Worm (Caenorhabditis elegans) whole organism, L1 larva: ENCODE measurements around the gene pst-2.

ENCODE experiments used
- C04F5.9 ChIP-seq: sonication (generic microtip); optimal IDR thresholded peaks from 2 replicates; lab custom pipeline; 2016; ENCODE audit warnings: missing genetic modification characterization, missing compliant biosample characterization
- C34B4.2 ChIP-seq: sonication (generic microtip); optimal IDR thresholded peaks from 2 replicates; lab custom pipeline; 2017; ENCODE audit warnings: mild to moderate bottlenecking, missing genetic modification characterization, missing compliant biosample characterization
- F16B12.6 ChIP-seq: fragments of 150-350 bp; optimal IDR thresholded peaks from 2 replicates; lab custom pipeline; 2014; ENCODE audit warnings: missing biosample characterization, missing genetic modification characterization
- Y116A8C.19 ChIP-seq: sonication (generic microtip); optimal IDR thresholded peaks from 2 replicates; lab custom pipeline; 2016; ENCODE audit warnings: missing compliant biosample characterization, missing genetic modification characterization, borderline replicate concordance
- aly-2 ChIP-seq: fragments of 150-350 bp; optimal IDR thresholded peaks from 2 replicates; lab custom pipeline; 2014; ENCODE audit warnings: missing biosample characterization, missing genetic modification characterization
- ama-1 ChIP-seq: fragments of 150-350 bp; optimal IDR thresholded peaks from 2 replicates; lab custom pipeline; 2014
- ceh-8 ChIP-seq: fragments of 200-800 bp; sonication (Bioruptor generic); optimal IDR thresholded peaks from 2 replicates; lab custom pipeline; 2018; ENCODE audit warnings: mild to moderate bottlenecking, missing genetic modification characterization, moderate library complexity, missing compliant biosample characterization
- ceh-82 ChIP-seq, 3 experiments: fragments of 150-350 bp in 1 of 3; sonication (generic microtip) in 2 of 3; optimal IDR thresholded peaks; 2 replicates each; lab custom pipeline; 2014 to 2017; ENCODE audit warnings: missing biosample characterization in 3 of 3, missing genetic modification characterization in 3 of 3
- ceh-88 ChIP-seq: fragments of 200-800 bp; sonication (Bioruptor generic); IDR thresholded peaks from 2 replicates; pipeline ENCODE4 v1.3.6; 2022; ENCODE audit warnings: missing genetic modification characterization, missing compliant biosample characterization
- ceh-90 ChIP-seq: sonication (generic microtip); optimal IDR thresholded peaks from 2 replicates; lab custom pipeline; 2016; ENCODE audit warnings: missing genetic modification characterization, missing compliant biosample characterization
- dsc-1 ChIP-seq: sonication (generic microtip); optimal IDR thresholded peaks from 2 replicates; lab custom pipeline; 2016; ENCODE audit warnings: mild to moderate bottlenecking, missing genetic modification characterization, missing compliant biosample characterization
- efl-1 ChIP-seq, 4 experiments: fragments of 150-350 bp; optimal IDR thresholded peaks in 3 of 4; peaks in 1 of 4; 1 replicate in 1 of 4; 2 replicates in 3 of 4; lab custom pipeline; 2014; ENCODE audit warnings: missing biosample characterization in 2 of 4, missing genetic modification characterization in 2 of 4, missing genetic modification reagents in 2 of 4
- egl-13 ChIP-seq: sonication (generic microtip); optimal IDR thresholded peaks from 2 replicates; lab custom pipeline; 2016; ENCODE audit warnings: missing genotype, missing genetic modification reagents, missing genetic modification characterization, missing compliant biosample characterization
- egl-27 ChIP-seq, 2 experiments: fragments of 150-350 bp in 1 of 2; sonication (generic microtip); optimal IDR thresholded peaks; 3 replicates each; lab custom pipeline; 2017 to 2018; ENCODE audit warnings: missing biosample characterization in 2 of 2, missing genetic modification characterization in 2 of 2, missing genetic modification reagents in 2 of 2
- elt-2 ChIP-seq: sonication (generic microtip); optimal IDR thresholded peaks from 2 replicates; lab custom pipeline; 2016; ENCODE audit warnings: missing genetic modification characterization, mild to moderate bottlenecking, inconsistent platforms, missing compliant biosample characterization, missing genetic modification reagents
- elt-3 ChIP-seq, 6 experiments: fragments of 150-350 bp in 1 of 6; sonication (generic microtip); optimal IDR thresholded peaks; 2 replicates each; lab custom pipeline; 2017 to 2018; ENCODE audit warnings: missing biosample characterization in 6 of 6, missing genetic modification characterization in 6 of 6, inconsistent platforms in 1 of 6
- fkh-4 ChIP-seq: sonication (generic microtip); optimal IDR thresholded peaks from 2 replicates; lab custom pipeline; 2016; ENCODE audit warnings: missing compliant biosample characterization, missing genetic modification characterization, borderline replicate concordance
- fkh-8 ChIP-seq: sonication (generic microtip); optimal IDR thresholded peaks from 2 replicates; lab custom pipeline; 2016; ENCODE audit warnings: mild to moderate bottlenecking, missing genetic modification characterization, missing compliant biosample characterization
- fos-1 ChIP-seq: fragments of 150-350 bp; optimal IDR thresholded peaks from 2 replicates; lab custom pipeline; 2014; ENCODE audit warnings: missing biosample characterization, missing genetic modification characterization
- grh-1 ChIP-seq: fragments of 200-800 bp; sonication (Bioruptor generic); IDR thresholded peaks from 2 replicates; pipeline ENCODE4 v1.3.6; 2022; ENCODE audit warnings: missing genetic modification reagents, missing genetic modification characterization, missing compliant biosample characterization
- hlh-4 ChIP-seq: sonication (generic microtip); optimal IDR thresholded peaks from 2 replicates; lab custom pipeline; 2016; ENCODE audit warnings: mild to moderate bottlenecking, missing genetic modification characterization, missing compliant biosample characterization
- irx-1 ChIP-seq: sonication (generic microtip); optimal IDR thresholded peaks from 2 replicates; lab custom pipeline; 2016; ENCODE audit warnings: missing genetic modification characterization, missing compliant biosample characterization
- isw-1 ChIP-seq: fragments of 200-800 bp; sonication (Bioruptor generic); IDR thresholded peaks from 2 replicates; pipeline ENCODE4 v1.3.6; 2022; ENCODE audit warnings: missing genetic modification characterization, missing compliant biosample characterization
- jun-1 ChIP-seq: fragments of 150-350 bp; optimal IDR thresholded peaks from 2 replicates; lab custom pipeline; 2014; ENCODE audit warnings: missing biosample characterization, missing genetic modification reagents, missing genetic modification characterization
- lin-13 ChIP-seq: fragments of 150-350 bp; optimal IDR thresholded peaks from 2 replicates; lab custom pipeline; 2014; ENCODE audit warnings: missing biosample characterization, missing genetic modification reagents, missing genetic modification characterization
- lin-14 ChIP-seq: fragments of 200-800 bp; sonication (Bioruptor generic); optimal IDR thresholded peaks from 2 replicates; lab custom pipeline; 2018; ENCODE audit warnings: mild to moderate bottlenecking, missing genetic modification characterization, moderate library complexity, missing compliant biosample characterization
- lin-15B ChIP-seq: fragments of 150-350 bp; sonication (generic microtip); optimal IDR thresholded peaks from 3 replicates; lab custom pipeline; 2014; ENCODE audit warnings: missing biosample characterization, missing genetic modification characterization
- lin-35 ChIP-seq, 2 experiments: fragments of 150-350 bp; optimal IDR thresholded peaks; 2 replicates each; lab custom pipeline; 2014; ENCODE audit warnings: missing biosample characterization in 2 of 2, missing genetic modification characterization in 2 of 2, missing genetic modification reagents in 2 of 2
- lir-3 ChIP-seq: sonication (generic microtip); optimal IDR thresholded peaks from 2 replicates; lab custom pipeline; 2016; ENCODE audit warnings: mild to moderate bottlenecking, missing genetic modification characterization, moderate library complexity, missing compliant biosample characterization; ENCODE audit not compliant: poor library complexity
- mef-2 ChIP-seq: fragments of 150-350 bp; optimal IDR thresholded peaks from 2 replicates; lab custom pipeline; 2014; ENCODE audit warnings: missing biosample characterization, missing genetic modification characterization
- mep-1 ChIP-seq: fragments of 150-350 bp; optimal IDR thresholded peaks from 2 replicates; lab custom pipeline; 2014; ENCODE audit warnings: missing biosample characterization, missing genetic modification characterization
- nhr-11 ChIP-seq: fragments of 150-350 bp; optimal IDR thresholded peaks from 2 replicates; lab custom pipeline; 2014; ENCODE audit warnings: missing biosample characterization, missing genetic modification characterization
- nhr-12 ChIP-seq: sonication (generic microtip); optimal IDR thresholded peaks from 2 replicates; lab custom pipeline; 2017; ENCODE audit warnings: missing biosample characterization, missing genetic modification characterization
- nhr-20 ChIP-seq: sonication (generic microtip); optimal IDR thresholded peaks from 2 replicates; lab custom pipeline; 2016; ENCODE audit warnings: mild to moderate bottlenecking, missing genetic modification characterization, missing compliant biosample characterization
- nhr-237 ChIP-seq: fragments of 150-350 bp; optimal IDR thresholded peaks from 2 replicates; lab custom pipeline; 2014; ENCODE audit warnings: missing biosample characterization, missing genetic modification characterization
- nhr-28 ChIP-seq: fragments of 150-350 bp; optimal IDR thresholded peaks from 2 replicates; lab custom pipeline; 2014; ENCODE audit warnings: missing biosample characterization, missing genetic modification characterization
- nhr-47 ChIP-seq: sonication (generic microtip); optimal IDR thresholded peaks from 2 replicates; lab custom pipeline; 2016; ENCODE audit warnings: mild to moderate bottlenecking, missing genetic modification characterization, moderate library complexity, missing compliant biosample characterization
- nhr-71 ChIP-seq: sonication (generic microtip); optimal IDR thresholded peaks from 2 replicates; lab custom pipeline; 2016; ENCODE audit warnings: mild to moderate bottlenecking, missing genetic modification characterization, moderate library complexity, missing compliant biosample characterization
- nhr-76 ChIP-seq: sonication (generic microtip); optimal IDR thresholded peaks from 2 replicates; lab custom pipeline; 2017; ENCODE audit warnings: missing biosample characterization, missing genetic modification characterization
- nhr-84 ChIP-seq: sonication (generic microtip); optimal IDR thresholded peaks from 2 replicates; lab custom pipeline; 2017; ENCODE audit warnings: missing biosample characterization, missing genetic modification characterization
- nhr-85 ChIP-seq: sonication (generic microtip); peaks from one replicate; lab custom pipeline; 2016; ENCODE audit warnings: missing genetic modification characterization, inconsistent platforms, missing compliant biosample characterization
- pag-3 ChIP-seq: sonication (generic microtip); optimal IDR thresholded peaks from 2 replicates; lab custom pipeline; 2017; ENCODE audit warnings: missing genetic modification characterization, mild to moderate bottlenecking, missing compliant biosample characterization, antibody characterized with exemption, borderline replicate concordance; ENCODE audit not compliant: insufficient read depth
- rnt-1 ChIP-seq: sonication (generic microtip); optimal IDR thresholded peaks from 2 replicates; lab custom pipeline; 2016; ENCODE audit warnings: mild to moderate bottlenecking, missing genetic modification characterization, moderate library complexity, missing compliant biosample characterization
- snpc-4 ChIP-seq: fragments of 150-350 bp; optimal IDR thresholded peaks from 2 replicates; lab custom pipeline; 2014; ENCODE audit warnings: missing biosample characterization, missing genetic modification characterization
- snu-23 ChIP-seq: sonication (generic microtip); optimal IDR thresholded peaks from 2 replicates; lab custom pipeline; 2016; ENCODE audit warnings: missing genetic modification characterization, missing compliant biosample characterization
- sptf-1 ChIP-seq: fragments of 150-350 bp; optimal IDR thresholded peaks from 2 replicates; lab custom pipeline; 2014; ENCODE audit warnings: missing biosample characterization, missing genetic modification characterization
- swsn-7 ChIP-seq: sonication (generic microtip); optimal IDR thresholded peaks from 2 replicates; lab custom pipeline; 2016; ENCODE audit warnings: missing genetic modification characterization, missing compliant biosample characterization
- tbx-2 ChIP-seq: sonication (generic microtip); optimal IDR thresholded peaks from 2 replicates; lab custom pipeline; 2016; ENCODE audit warnings: missing genetic modification characterization, missing compliant biosample characterization
- unc-30 ChIP-seq: sonication (generic microtip); optimal IDR thresholded peaks from 2 replicates; lab custom pipeline; 2017; ENCODE audit warnings: missing biosample characterization, missing genetic modification characterization
- unc-98 ChIP-seq: fragments of 200-800 bp; sonication (Bioruptor generic); IDR thresholded peaks from 2 replicates; pipeline ENCODE4 v1.3.6; 2022; ENCODE audit warnings: missing genetic modification characterization, missing compliant biosample characterization
- vab-15 ChIP-seq: sonication (generic microtip); optimal IDR thresholded peaks from 2 replicates; lab custom pipeline; 2017; ENCODE audit warnings: missing genotype, mild to moderate bottlenecking, missing genetic modification characterization, missing compliant biosample characterization
- xbp-1 ChIP-seq: sonication (generic microtip); optimal IDR thresholded peaks from 2 replicates; lab custom pipeline; 2016; ENCODE audit warnings: missing genetic modification characterization, missing compliant biosample characterization
- zag-1 ChIP-seq: fragments of 150-350 bp; optimal IDR thresholded peaks from 2 replicates; lab custom pipeline; 2014; ENCODE audit warnings: missing biosample characterization, missing genetic modification characterization
- ztf-4 ChIP-seq: fragments of 150-350 bp; optimal IDR thresholded peaks from 2 replicates; lab custom pipeline; 2014; ENCODE audit warnings: missing biosample characterization, missing genetic modification characterization

Gene pst-2

DNA sequence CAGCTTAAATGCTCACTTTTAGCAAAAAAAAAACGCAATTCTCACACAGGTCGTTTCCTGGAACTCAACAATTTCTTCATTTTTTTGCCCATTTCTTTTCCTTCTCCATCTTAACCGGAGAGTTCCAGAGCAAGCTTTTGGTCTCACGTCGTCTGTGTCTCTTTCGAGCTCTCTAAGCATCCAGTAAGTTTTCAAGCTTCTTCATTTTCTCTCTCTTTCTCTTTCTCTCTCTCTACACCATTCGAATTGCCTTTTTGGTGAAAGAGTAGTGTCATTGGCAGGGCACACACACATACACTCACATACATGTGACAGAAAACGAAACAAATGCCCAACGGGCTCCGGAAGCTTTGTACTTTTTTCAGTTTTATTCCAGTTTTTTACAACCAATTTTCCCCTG, 40.3 kb upstream of the pst-2 start:
- TF ChIP-seq nhr-76 (no peak), jun-1 (tag; lab: Kevin White, UChicago) (no peak), rnt-1 (tag; lab: Kevin White, UChicago) (peak; percentile 16), ceh-82 (tag; optimal IDR thresholded peaks at IDR 0.05; lab: Kevin White, UChicago) (peak; percentile 19 to 46 (median 46)), efl-1 (optimal IDR thresholded peaks at IDR 0.05; lab: Kevin White, UChicago) (peak; percentile 34 to 53), efl-1 (GFP tag; optimal IDR thresholded peaks at IDR 0.05 in 1 of 2; lab: Kevin White, UChicago) (peak in 1 of 2 experiments; percentile 6), snu-23 (GFP tag; lab: Kevin White, UChicago) (peak; percentile 51), nhr-20 (tag; lab: Kevin White, UChicago) (no peak), aly-2 (tag; lab: Kevin White, UChicago) (peak; percentile 42), mef-2 (peak; percentile 34), egl-27 (tag; optimal IDR thresholded peaks at IDR 0.05; lab: Kevin White, UChicago) (no peak), lin-13 (GFP tag; lab: Kevin White, UChicago) (peak; percentile 2), xbp-1 (tag; lab: Kevin White, UChicago) (peak; percentile 28), elt-3 (tag; optimal IDR thresholded peaks at IDR 0.05; lab: Kevin White, UChicago) (no peak), nhr-85 (tag; lab: Kevin White, UChicago) (no peak), nhr-12 (no peak), dsc-1 (tag; lab: Kevin White, UChicago) (peak; percentile 43), nhr-237 (tag; lab: Kevin White, UChicago) (no peak), lin-35 (GFP tag; optimal IDR thresholded peaks at IDR 0.05; lab: Kevin White, UChicago) (peak in 1 of 2 experiments; percentile 42), C04F5.9 (tag; lab: Kevin White, UChicago) (no peak), ceh-90 (tag; lab: Kevin White, UChicago) (no peak), nhr-11 (tag; lab: Kevin White, UChicago) (peak; percentile 15), vab-15 (no peak), lin-14 (GFP tag; lab: Kevin White, UChicago) (peak; percentile 86), sptf-1 (tag; lab: Kevin White, UChicago) (no peak), snpc-4 (peak; percentile 13), unc-30 (no peak), unc-98 (GFP tag; lab: Robert Waterston, UW) (no peak), fkh-8 (tag; lab: Kevin White, UChicago) (peak; percentile 94), nhr-47 (tag; lab: Kevin White, UChicago) (peak; percentile 74), fos-1 (peak; percentile 36), lin-15B (tag; lab: Kevin White, UChicago) (no peak), F16B12.6 (tag; lab: Kevin White, UChicago) (no peak), ztf-4 (tag; lab: Kevin White, UChicago) (no peak), Y116A8C.19 (tag; lab: Kevin White, UChicago) (no peak), tbx-2 (tag; lab: Kevin White, UChicago) (peak; percentile 38), nhr-71 (peak; percentile 78), nhr-84 (no peak), ceh-8 (no peak), egl-13 (tag; lab: Kevin White, UChicago) (peak; percentile 57), nhr-28 (no peak), fkh-4 (no peak), C34B4.2 (tag; lab: Kevin White, UChicago) (no peak), grh-1 (no peak), isw-1 (peak; percentile 27), zag-1 (tag; lab: Kevin White, UChicago) (no peak), elt-2 (tag; lab: Kevin White, UChicago) (no peak), ama-1 (no peak), mep-1 (tag; lab: Kevin White, UChicago) (peak; percentile 15), pag-3 (no peak), swsn-7 (tag; lab: Kevin White, UChicago) (peak; percentile 65), ceh-88 (GFP tag; lab: Robert Waterston, UW) (no peak), hlh-4 (tag; lab: Kevin White, UChicago) (no peak), lir-3 (peak; percentile 2), irx-1 (no peak)
